Fruit fly (Drosophila melanogaster) whole organism: ENCODE measurements around the gene CG10254.

ENCODE experiments used
- Dll ChIP-seq: fragments of >200 bp; optimal IDR thresholded peaks from 2 replicates; lab custom pipeline; 2017
- EcR ChIP-seq, 2 experiments: fragments of >200 bp; optimal IDR thresholded peaks; 2 replicates each; lab custom pipeline; 2017; ENCODE audit warnings: missing biosample characterization in 2 of 2, missing genetic modification characterization in 2 of 2, missing genetic modification reagents in 2 of 2
- pan ChIP-seq: fragments of >200 bp; optimal IDR thresholded peaks from 2 replicates; lab custom pipeline; 2017
- psq ChIP-seq: fragments of >200 bp; optimal IDR thresholded peaks from 2 replicates; lab custom pipeline; 2017
- usp ChIP-seq: fragments of >200 bp; optimal IDR thresholded peaks from 2 replicates; lab custom pipeline; 2017; ENCODE audit warnings: missing biosample characterization, missing genetic modification characterization, mixed read lengths

dm6 chr3R:23709508-23710208 is 14.9 kb upstream of the CG10254 start, which contains the start of gene CG10301:
- TF ChIP-seq EcR (GFP tag; optimal IDR thresholded peaks at IDR 0.05; lab: Kevin White, UChicago), result no peak
- TF ChIP-seq psq (lab: Kevin White, UChicago), result no peak
- no peak for TF ChIP-seq pan (lab: Kevin White, UChicago)
- TF ChIP-seq usp (GFP tag; lab: Kevin White, UChicago), result no peak
- TF ChIP-seq Dll (lab: Kevin White, UChicago), result no peak
